Worm (Caenorhabditis elegans) whole organism, L4/young adult: Measurements from ENCODE around the gene M02E1.4.

ENCODE experiments used
- W03F9.2 ChIP-seq: fragments of 150-350 bp; optimal IDR thresholded peaks from 2 replicates; lab custom pipeline; 2014; ENCODE audit warnings: missing biosample characterization, missing genetic modification characterization
- him-1 ChIP-seq: sonication (generic microtip); optimal IDR thresholded peaks from 2 replicates; lab custom pipeline; 2016; ENCODE audit warnings: missing genotype, missing genetic modification reagents, missing genetic modification characterization, missing compliant biosample characterization

- TF ChIP-seq W03F9.2 (tag; lab: Kevin White, UChicago) (no peak), him-1 (tag; lab: Kevin White, UChicago) (no peak)
Observed at ce11 chrX:334452-334851, 21.4 kb downstream of the M02E1.4 start.
